Worm (Caenorhabditis elegans) whole organism, L4 larva: ENCODE measurements around the gene ruvb-2.
A peak's percentile ranks its signal among the peaks of the same experiment; 100 is the strongest.

Experiments used
- F10B5.3 ChIP-seq: sonication (generic microtip); optimal IDR thresholded peaks from 2 replicates; lab custom pipeline; 2016; ENCODE audit warnings: mild to moderate bottlenecking, missing genetic modification characterization, missing compliant biosample characterization
- F26F4.8 ChIP-seq: fragments of 200-800 bp; sonication (Bioruptor generic); conservative IDR thresholded peaks from 2 replicates; pipeline ENCODE4 v1.3.6; 2022; ENCODE audit warnings: missing genetic modification characterization, missing compliant biosample characterization
- R02D3.7 ChIP-seq: fragments of 150-350 bp; sonication (generic microtip); optimal IDR thresholded peaks from 3 replicates; lab custom pipeline; 2014; ENCODE audit warnings: missing biosample characterization, missing genetic modification characterization
- T26A8.4 ChIP-seq: fragments of 200-800 bp; sonication (Bioruptor generic); IDR thresholded peaks from 2 replicates; pipeline ENCODE4 v1.3.6; 2022; ENCODE audit warnings: missing genetic modification characterization, missing compliant biosample characterization
- ZK337.2 ChIP-seq: fragments of 200-800 bp; sonication (Bioruptor generic); IDR thresholded peaks from 2 replicates; pipeline ENCODE4 v1.3.6; 2022; ENCODE audit warnings: missing genetic modification reagents, missing genetic modification characterization, missing compliant biosample characterization
- ZK546.5 ChIP-seq, 2 experiments: sonication (generic microtip); optimal IDR thresholded peaks; 2 replicates each; lab custom pipeline; 2017; ENCODE audit warnings: missing biosample characterization in 2 of 2, missing genetic modification characterization in 2 of 2
- aly-2 ChIP-seq: sonication (generic microtip); optimal IDR thresholded peaks from 2 replicates; lab custom pipeline; 2018; ENCODE audit warnings: missing biosample characterization, missing genetic modification characterization
- attf-4 ChIP-seq: sonication (generic microtip); optimal IDR thresholded peaks from 3 replicates; lab custom pipeline; 2017; ENCODE audit warnings: missing biosample characterization, missing genetic modification characterization
- ceh-20 ChIP-seq: fragments of 200-800 bp; sonication (Bioruptor generic); IDR thresholded peaks from 2 replicates; pipeline ENCODE4 v1.3.6; 2022; ENCODE audit warnings: missing genetic modification reagents, missing genetic modification characterization, missing compliant biosample characterization
- ceh-32 ChIP-seq: sonication (generic microtip); optimal IDR thresholded peaks from 2 replicates; lab custom pipeline; 2016; ENCODE audit warnings: mild to moderate bottlenecking, missing genetic modification characterization, missing compliant biosample characterization; ENCODE audit not compliant: poor library complexity
- ceh-44 ChIP-seq: fragments of 200-800 bp; sonication (Bioruptor generic); IDR thresholded peaks from 2 replicates; pipeline ENCODE4 v1.3.6; 2022; ENCODE audit warnings: missing genetic modification reagents, missing genetic modification characterization, missing compliant biosample characterization
- ceh-62 ChIP-seq: sonication (generic microtip); optimal IDR thresholded peaks from 2 replicates; lab custom pipeline; 2017; ENCODE audit warnings: missing biosample characterization, missing genetic modification characterization
- ceh-82 ChIP-seq: sonication (generic microtip); optimal IDR thresholded peaks from 2 replicates; lab custom pipeline; 2017; ENCODE audit warnings: missing biosample characterization, missing genetic modification characterization
- ctbp-1 ChIP-seq: fragments of 200-800 bp; sonication (Bioruptor generic); IDR thresholded peaks from 2 replicates; pipeline ENCODE4 v1.3.6; 2022; ENCODE audit warnings: missing genetic modification reagents, missing genetic modification characterization, missing compliant biosample characterization
- daf-12 ChIP-seq: fragments of 150-350 bp; optimal IDR thresholded peaks from 2 replicates; lab custom pipeline; 2014; ENCODE audit warnings: missing biosample characterization, missing genetic modification reagents, missing genetic modification characterization
- duxl-1 ChIP-seq: sonication (generic microtip); optimal IDR thresholded peaks from 2 replicates; lab custom pipeline; 2016; ENCODE audit warnings: mild to moderate bottlenecking, missing genetic modification characterization, moderate library complexity, missing compliant biosample characterization; ENCODE audit not compliant: poor library complexity
- dve-1 ChIP-seq: sonication (generic microtip); optimal IDR thresholded peaks from 2 replicates; lab custom pipeline; 2017; ENCODE audit warnings: antibody characterized with exemption, mild to moderate bottlenecking, missing genetic modification characterization, missing compliant biosample characterization; ENCODE audit not compliant: insufficient read depth
- gei-8 ChIP-seq: fragments of 200-800 bp; sonication (Bioruptor generic); optimal IDR thresholded peaks from 2 replicates; lab custom pipeline; 2018; ENCODE audit warnings: mild to moderate bottlenecking, missing genetic modification characterization, missing compliant biosample characterization
- hif-1 ChIP-seq, 2 experiments: sonication (generic microtip); optimal IDR thresholded peaks; 2 replicates each; lab custom pipeline; 2016 to 2017; ENCODE audit warnings: missing compliant biosample characterization in 2 of 2, missing genetic modification characterization in 2 of 2, missing genetic modification reagents in 2 of 2, missing genotype in 2 of 2, mild to moderate bottlenecking in 1 of 2
- hlh-11 ChIP-seq: fragments of 200-800 bp; sonication (Bioruptor generic); optimal IDR thresholded peaks from 2 replicates; lab custom pipeline; 2018; ENCODE audit warnings: mild to moderate bottlenecking, missing genetic modification characterization, missing compliant biosample characterization
- hlh-30 ChIP-seq: sonication (generic microtip); optimal IDR thresholded peaks from 2 replicates; lab custom pipeline; 2017; ENCODE audit warnings: antibody characterized with exemption, mild to moderate bottlenecking, missing genetic modification characterization, missing compliant biosample characterization; ENCODE audit not compliant: insufficient read depth
- hmg-1.1 ChIP-seq: fragments of 200-800 bp; sonication (Bioruptor generic); IDR thresholded peaks from 2 replicates; pipeline ENCODE4 v1.3.6; 2022; ENCODE audit warnings: missing genetic modification reagents, missing genetic modification characterization, missing compliant biosample characterization
- lim-7 ChIP-seq: fragments of 200-800 bp; sonication (Bioruptor generic); IDR thresholded peaks from 2 replicates; pipeline ENCODE4 v1.3.6; 2022; ENCODE audit warnings: missing genetic modification characterization, missing compliant biosample characterization
- lin-13 ChIP-seq: fragments of 150-350 bp; optimal IDR thresholded peaks from 2 replicates; lab custom pipeline; 2014; ENCODE audit warnings: missing biosample characterization, missing genetic modification reagents, missing genetic modification characterization
- lin-15B ChIP-seq: fragments of 150-350 bp; sonication (generic microtip); optimal IDR thresholded peaks from 3 replicates; lab custom pipeline; 2014; ENCODE audit warnings: missing biosample characterization, missing genetic modification characterization
- lin-38 ChIP-seq: fragments of 200-800 bp; sonication (Bioruptor generic); IDR thresholded peaks from 2 replicates; pipeline ENCODE4 v1.3.6; 2022; ENCODE audit warnings: missing genetic modification reagents, missing genetic modification characterization, missing compliant biosample characterization
- lin-39 ChIP-seq: fragments of 150-350 bp; optimal IDR thresholded peaks from 2 replicates; lab custom pipeline; 2014; ENCODE audit warnings: missing biosample characterization, missing genetic modification reagents, missing genetic modification characterization
- lir-3 ChIP-seq: sonication (generic microtip); optimal IDR thresholded peaks from 2 replicates; lab custom pipeline; 2016; ENCODE audit warnings: mild to moderate bottlenecking, missing genetic modification characterization, missing compliant biosample characterization
- lsy-2 ChIP-seq, 2 experiments: fragments of 150-350 bp in 1 of 2; sonication (generic microtip) in 1 of 2; optimal IDR thresholded peaks; 2 replicates each; lab custom pipeline; 2014 to 2017; ENCODE audit warnings: missing biosample characterization in 2 of 2, missing genetic modification characterization in 2 of 2
- madf-9 ChIP-seq: fragments of 200-800 bp; sonication (Bioruptor generic); conservative IDR thresholded peaks from 2 replicates; pipeline ENCODE4 v1.3.6; 2022; ENCODE audit warnings: missing genetic modification reagents, missing genetic modification characterization, missing compliant biosample characterization
- mdl-1 ChIP-seq, 2 experiments: fragments of 150-350 bp in 1 of 2; sonication (generic microtip) in 1 of 2; optimal IDR thresholded peaks; 2 replicates each; lab custom pipeline; 2014 to 2017; ENCODE audit warnings: missing biosample characterization in 2 of 2, missing genetic modification characterization in 2 of 2
- mdt-29 ChIP-seq: fragments of 200-800 bp; sonication (Bioruptor generic); IDR thresholded peaks from 2 replicates; pipeline ENCODE4 v1.3.6; 2022; ENCODE audit warnings: missing genetic modification reagents, missing genetic modification characterization, missing compliant biosample characterization
- mep-1 ChIP-seq: fragments of 150-350 bp; sonication (generic microtip); optimal IDR thresholded peaks from 3 replicates; lab custom pipeline; 2014; ENCODE audit warnings: missing biosample characterization, missing genetic modification characterization
- mes-2 ChIP-seq: sonication (generic microtip); optimal IDR thresholded peaks from 2 replicates; lab custom pipeline; 2016; ENCODE audit warnings: missing genotype, mild to moderate bottlenecking, missing genetic modification characterization, missing compliant biosample characterization; ENCODE audit not compliant: poor library complexity, severe bottlenecking
- mxl-3 ChIP-seq: fragments of 200-800 bp; sonication (Bioruptor generic); optimal IDR thresholded peaks from 2 replicates; lab custom pipeline; 2018; ENCODE audit warnings: mild to moderate bottlenecking, missing genetic modification characterization, missing compliant biosample characterization
- nhr-25 ChIP-seq: sonication (generic microtip); optimal IDR thresholded peaks from 2 replicates; lab custom pipeline; 2017; ENCODE audit warnings: missing genetic modification characterization, mild to moderate bottlenecking, missing compliant biosample characterization, antibody characterized with exemption, moderate library complexity, borderline replicate concordance; ENCODE audit not compliant: insufficient read depth
- nhr-41 ChIP-seq: fragments of 200-800 bp; sonication (Bioruptor generic); IDR thresholded peaks from 2 replicates; pipeline ENCODE4 v1.3.6; 2022; ENCODE audit warnings: missing genetic modification reagents, missing genetic modification characterization, missing compliant biosample characterization
- nhr-48 ChIP-seq: sonication (generic microtip); optimal IDR thresholded peaks from 2 replicates; lab custom pipeline; 2016; ENCODE audit warnings: mild to moderate bottlenecking, missing genetic modification characterization, missing compliant biosample characterization
- nhr-77 ChIP-seq: fragments of 150-350 bp; optimal IDR thresholded peaks from 2 replicates; lab custom pipeline; 2014; ENCODE audit warnings: missing biosample characterization, missing genetic modification characterization
- php-3 ChIP-seq: fragments of 200-800 bp; sonication (Bioruptor generic); IDR thresholded peaks from 2 replicates; pipeline ENCODE4 v1.3.6; 2022; ENCODE audit warnings: missing genetic modification reagents, missing genetic modification characterization, missing compliant biosample characterization
- pqm-1 ChIP-seq: sonication (generic microtip); optimal IDR thresholded peaks from 2 replicates; lab custom pipeline; 2017; ENCODE audit warnings: missing biosample characterization, missing genetic modification characterization
- saeg-2 ChIP-seq: fragments of 200-800 bp; sonication (Bioruptor generic); IDR thresholded peaks from 2 replicates; pipeline ENCODE4 v1.3.6; 2022; ENCODE audit warnings: missing genetic modification reagents, missing genetic modification characterization, missing compliant biosample characterization
- snpc-1.2 ChIP-seq: fragments of 200-800 bp; sonication (Bioruptor generic); IDR thresholded peaks from 2 replicates; pipeline ENCODE4 v1.3.6; 2022; ENCODE audit warnings: missing genetic modification reagents, missing genetic modification characterization, missing compliant biosample characterization
- snpc-4 ChIP-seq: fragments of 150-350 bp; optimal IDR thresholded peaks from 2 replicates; lab custom pipeline; 2014; ENCODE audit warnings: missing biosample characterization, missing genetic modification characterization
- spr-1 ChIP-seq: sonication (generic microtip); optimal IDR thresholded peaks from 2 replicates; lab custom pipeline; 2016; ENCODE audit warnings: mild to moderate bottlenecking, missing genetic modification characterization, missing compliant biosample characterization
- tag-97 ChIP-seq: fragments of 200-800 bp; sonication (Bioruptor generic); IDR thresholded peaks from 2 replicates; pipeline ENCODE4 v1.3.6; 2022; ENCODE audit warnings: missing genetic modification characterization, missing compliant biosample characterization
- tra-1 ChIP-seq: fragments of 200-800 bp; sonication (Bioruptor generic); IDR thresholded peaks from 2 replicates; pipeline ENCODE4 v1.3.6; 2022; ENCODE audit warnings: missing genetic modification reagents, missing genetic modification characterization, missing compliant biosample characterization
- unc-130 ChIP-seq: sonication (generic microtip); optimal IDR thresholded peaks from 2 replicates; lab custom pipeline; 2016; ENCODE audit warnings: missing genetic modification reagents, missing genetic modification characterization, missing compliant biosample characterization
- zfp-2 ChIP-seq: sonication (generic microtip); optimal IDR thresholded peaks from 2 replicates; lab custom pipeline; 2016; ENCODE audit warnings: mild to moderate bottlenecking, missing genetic modification characterization, missing compliant biosample characterization
- zip-11 ChIP-seq: fragments of 200-800 bp; sonication (Bioruptor generic); IDR thresholded peaks from 2 replicates; pipeline ENCODE4 v1.3.6; 2022; ENCODE audit warnings: missing genetic modification characterization, missing compliant biosample characterization
- ztf-11 ChIP-seq: fragments of 150-350 bp; optimal IDR thresholded peaks from 2 replicates; lab custom pipeline; 2014; ENCODE audit warnings: missing biosample characterization, missing genetic modification characterization

The ruvb-2 gene

DNA sequence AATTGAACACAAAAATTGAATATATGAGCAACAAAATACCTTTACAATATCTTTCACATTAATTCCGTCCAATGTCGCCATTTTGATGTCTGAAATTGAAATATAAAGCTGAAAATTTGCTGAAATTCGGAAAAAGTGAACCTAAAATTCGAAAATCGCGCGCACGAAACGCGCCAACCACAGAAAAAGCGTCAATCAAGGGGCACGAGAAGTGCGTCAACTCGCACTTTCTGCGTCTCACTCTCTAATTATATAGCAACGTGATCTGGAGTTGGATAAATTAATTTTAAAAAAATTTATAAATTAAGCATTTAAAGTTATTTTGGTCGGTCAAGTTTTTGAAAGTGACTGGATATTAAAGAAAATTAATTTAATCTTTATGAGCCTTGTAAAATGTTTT is at the start of gene ruvb-2 (continued):
- TF ChIP-seq nhr-41 = no peak
- TF ChIP-seq gei-8 (GFP tag; lab: Kevin White, UChicago) = no peak
- peak; percentile 84 for TF ChIP-seq lin-38 (GFP tag; lab: Robert Waterston, UW)
- peak; percentile 21 for TF ChIP-seq zfp-2
- peak; percentile 83 for TF ChIP-seq mxl-3
- peak; percentile 89 for TF ChIP-seq snpc-1.2 (GFP tag; lab: Robert Waterston, UW)
- no peak for TF ChIP-seq daf-12 (tag; lab: Kevin White, UChicago)
- peak; percentile 18; the same call in 1 of the 2 replicates for TF ChIP-seq tra-1 (GFP tag; lab: Robert Waterston, UW)
- TF ChIP-seq saeg-2 (GFP tag; lab: Robert Waterston, UW) = no peak
- TF ChIP-seq hmg-1.1 = peak; percentile 61
- no peak for TF ChIP-seq ceh-82 (tag; lab: Kevin White, UChicago)
- no peak for TF ChIP-seq zip-11 (GFP tag; lab: Robert Waterston, UW)
- TF ChIP-seq R02D3.7 = no peak
- TF ChIP-seq attf-4 = no peak
- TF ChIP-seq spr-1 (tag; lab: Kevin White, UChicago) = peak; percentile 38
- no peak for TF ChIP-seq F10B5.3 (tag; lab: Kevin White, UChicago)
- TF ChIP-seq hlh-11 (tag; lab: Kevin White, UChicago) = no peak
- TF ChIP-seq mdl-1 (tag; optimal IDR thresholded peaks at IDR 0.05; lab: Kevin White, UChicago) = peak in 1 of 2 experiments; percentile 80
- peak; percentile 5 for TF ChIP-seq pqm-1 (tag; lab: Kevin White, UChicago)
- TF ChIP-seq hif-1 (tag; optimal IDR thresholded peaks at IDR 0.05; lab: Kevin White, UChicago) = peak in 1 of 2 experiments; percentile 60
- TF ChIP-seq ctbp-1 (GFP tag; lab: Robert Waterston, UW) = peak; percentile 57; the same call in 1 of the 2 replicates
- TF ChIP-seq hlh-30 (tag; lab: Kevin White, UChicago) = peak; percentile 92
- peak; percentile 91 for TF ChIP-seq mep-1
- no peak for TF ChIP-seq mdt-29
- TF ChIP-seq mes-2 (tag; lab: Kevin White, UChicago) = no peak
- no peak for TF ChIP-seq F26F4.8 (GFP tag; lab: Robert Waterston, UW)
- TF ChIP-seq lim-7 = no peak
- no peak for TF ChIP-seq lin-39 (tag; lab: Kevin White, UChicago)
- peak; percentile 23 for TF ChIP-seq ceh-32 (tag; lab: Kevin White, UChicago)
- TF ChIP-seq ceh-20 (GFP tag; lab: Robert Waterston, UW) = no peak
- TF ChIP-seq ceh-44 (GFP tag; lab: Robert Waterston, UW) = no peak
- no peak for TF ChIP-seq aly-2
- no peak for TF ChIP-seq ceh-62 (tag; lab: Kevin White, UChicago)
- no peak for TF ChIP-seq ZK546.5 (tag; optimal IDR thresholded peaks at IDR 0.05; lab: Kevin White, UChicago)
- no peak for TF ChIP-seq nhr-25 (tag; lab: Kevin White, UChicago)
- peak; percentile 88 for TF ChIP-seq dve-1 (tag; lab: Kevin White, UChicago)
- no peak for TF ChIP-seq php-3
- TF ChIP-seq lin-15B = peak; percentile 32
- TF ChIP-seq unc-130 = peak; percentile 3
- TF ChIP-seq tag-97 (GFP tag; lab: Robert Waterston, UW) = no peak
- peak; percentile 82 for TF ChIP-seq T26A8.4 (GFP tag; lab: Robert Waterston, UW)
- no peak for TF ChIP-seq madf-9
- TF ChIP-seq nhr-77 = peak; percentile 77
- no peak for TF ChIP-seq snpc-4
- TF ChIP-seq nhr-48 (tag; lab: Kevin White, UChicago) = peak; percentile 26
- TF ChIP-seq lsy-2 (tag; optimal IDR thresholded peaks at IDR 0.05; lab: Kevin White, UChicago) = peak; percentile 6 to 93
- peak; percentile 71 for TF ChIP-seq duxl-1 (tag; lab: Kevin White, UChicago)
- no peak for TF ChIP-seq lir-3 (tag; lab: Kevin White, UChicago)
- no peak for TF ChIP-seq ZK337.2 (GFP tag; lab: Robert Waterston, UW)
- TF ChIP-seq lin-13 = peak; percentile 65
- TF ChIP-seq ztf-11 (tag; lab: Kevin White, UChicago) = no peak
